Worm (Caenorhabditis elegans) whole organism, early embryonic: ENCODE measurements around the gene F41D9.2.

Source experiments
- aly-1 ChIP-seq: sonication (generic microtip); optimal IDR thresholded peaks from 2 replicates; lab custom pipeline; 2016; ENCODE audit warnings: missing genetic modification characterization, missing compliant biosample characterization
- ama-1 ChIP-seq: fragments of 150-350 bp; optimal IDR thresholded peaks from 2 replicates; lab custom pipeline; 2014
- ceh-13 ChIP-seq: fragments of 200-800 bp; sonication (Bioruptor generic); optimal IDR thresholded peaks from 2 replicates; lab custom pipeline; 2018; ENCODE audit warnings: mild to moderate bottlenecking, missing genetic modification characterization, missing compliant biosample characterization
- ceh-36 ChIP-seq: sonication (generic microtip); optimal IDR thresholded peaks from 2 replicates; lab custom pipeline; 2016; ENCODE audit warnings: missing genetic modification characterization, inconsistent platforms, missing compliant biosample characterization
- hnd-1 ChIP-seq: sonication (generic microtip); optimal IDR thresholded peaks from 2 replicates; lab custom pipeline; 2016; ENCODE audit warnings: missing genetic modification characterization, missing compliant biosample characterization
- tra-4 ChIP-seq: sonication (generic microtip); optimal IDR thresholded peaks from 2 replicates; lab custom pipeline; 2017; ENCODE audit warnings: missing genetic modification characterization, missing compliant biosample characterization

ce11 chrX:8408267-8408666, 23.5 kb upstream of the F41D9.2 start, which contains the start of gene sulp-3:
- TF ChIP-seq hnd-1 (no peak), ceh-36 (tag; lab: Kevin White, UChicago) (no peak), aly-1 (tag; lab: Kevin White, UChicago) (no peak), ama-1 (lab: Kevin White, UChicago) (no peak), tra-4 (tag; lab: Kevin White, UChicago) (no peak), ceh-13 (GFP tag; lab: Kevin White, UChicago) (no peak)
